Worm (Caenorhabditis elegans) whole organism, L1 larva: ENCODE results near the gene F56D6.11.

ENCODE experiments used
- F16B12.6 ChIP-seq: fragments of 150-350 bp; optimal IDR thresholded peaks from 2 replicates; lab custom pipeline; 2014; ENCODE audit warnings: missing biosample characterization, missing genetic modification characterization
- alr-1 ChIP-seq: fragments of 200-800 bp; sonication (Bioruptor generic); optimal IDR thresholded peaks from 2 replicates; lab custom pipeline; 2018; ENCODE audit warnings: borderline replicate concordance, mild to moderate bottlenecking, missing genetic modification characterization, missing compliant biosample characterization
- aly-2 ChIP-seq: fragments of 150-350 bp; optimal IDR thresholded peaks from 2 replicates; lab custom pipeline; 2014; ENCODE audit warnings: missing biosample characterization, missing genetic modification characterization
- hpl-2 ChIP-seq: fragments of 150-350 bp; optimal IDR thresholded peaks from 2 replicates; lab custom pipeline; 2014; ENCODE audit warnings: missing biosample characterization, missing genetic modification reagents, missing genetic modification characterization
- lsy-2 ChIP-seq, 2 experiments: fragments of 150-350 bp; optimal IDR thresholded peaks; 2 replicates each; lab custom pipeline; 2014; ENCODE audit warnings: missing biosample characterization in 2 of 2, missing genetic modification characterization in 2 of 2
- mab-9 ChIP-seq: fragments of 200-800 bp; sonication (Bioruptor generic); IDR thresholded peaks from 2 replicates; pipeline ENCODE4 v1.3.6; 2022; ENCODE audit warnings: missing genetic modification reagents, missing genetic modification characterization, missing compliant biosample characterization
- nhr-11 ChIP-seq: fragments of 150-350 bp; optimal IDR thresholded peaks from 2 replicates; lab custom pipeline; 2014; ENCODE audit warnings: missing biosample characterization, missing genetic modification characterization
- nhr-12 ChIP-seq: sonication (generic microtip); optimal IDR thresholded peaks from 2 replicates; lab custom pipeline; 2017; ENCODE audit warnings: missing biosample characterization, missing genetic modification characterization
- pax-3 ChIP-seq: fragments of 200-800 bp; sonication (Bioruptor generic); optimal IDR thresholded peaks from 2 replicates; lab custom pipeline; 2018; ENCODE audit warnings: mild to moderate bottlenecking, missing genetic modification characterization, moderate library complexity, missing compliant biosample characterization
- pqm-1 ChIP-seq: sonication (generic microtip); optimal IDR thresholded peaks from 3 replicates; lab custom pipeline; 2017; ENCODE audit warnings: missing biosample characterization, missing genetic modification characterization
- unc-30 ChIP-seq: sonication (generic microtip); optimal IDR thresholded peaks from 2 replicates; lab custom pipeline; 2017; ENCODE audit warnings: missing biosample characterization, missing genetic modification characterization
- zag-1 ChIP-seq: fragments of 150-350 bp; optimal IDR thresholded peaks from 2 replicates; lab custom pipeline; 2014; ENCODE audit warnings: missing biosample characterization, missing genetic modification characterization

DNA sequence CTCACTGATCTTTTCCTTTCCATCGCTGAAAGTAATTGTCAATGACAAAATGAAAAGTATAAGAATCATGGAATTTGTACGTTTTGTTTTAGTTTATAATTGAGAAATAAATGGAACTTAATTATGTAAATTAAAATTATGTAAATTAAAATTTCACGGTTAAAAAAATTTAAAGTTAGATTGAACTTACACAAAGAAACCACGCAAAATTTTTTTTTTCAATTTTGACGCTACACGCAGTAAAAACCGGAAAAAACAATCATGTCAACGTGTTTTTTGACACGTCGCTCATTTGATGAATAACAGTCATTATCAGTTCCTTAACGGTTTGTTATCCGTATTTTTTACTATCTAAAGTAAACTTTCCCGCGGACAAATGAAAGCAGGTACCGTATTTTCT, 25.2 kb downstream of the F56D6.11 start, which contains the start of the genes F37C4.8 and oac-23:
- no peak for TF ChIP-seq hpl-2 (GFP tag; lab: Kevin White, UChicago)
- no peak for TF ChIP-seq nhr-11 (tag; lab: Kevin White, UChicago)
- no peak for TF ChIP-seq lsy-2 (tag; optimal IDR thresholded peaks at IDR 0.05; lab: Kevin White, UChicago)
- TF ChIP-seq pax-3 (tag; lab: Kevin White, UChicago), result no peak
- no peak for TF ChIP-seq F16B12.6
- TF ChIP-seq mab-9 (GFP tag; lab: Robert Waterston, UW), result no peak
- no peak for TF ChIP-seq zag-1 (tag; lab: Kevin White, UChicago)
- no peak for TF ChIP-seq aly-2 (tag; lab: Kevin White, UChicago)
- no peak for TF ChIP-seq alr-1 (tag; lab: Kevin White, UChicago)
- TF ChIP-seq nhr-12 (tag; lab: Kevin White, UChicago), result no peak
- no peak for TF ChIP-seq unc-30 (tag; lab: Kevin White, UChicago)
- TF ChIP-seq pqm-1 (tag; lab: Kevin White, UChicago), result no peak
